Fruit fly (Drosophila melanogaster) whole organism, prepupa: ENCODE measurements around the gene CG4660.

ENCODE experiments used
- CG10669 ChIP-seq: fragments of 200-800 bp; sonication (Bioruptor generic); optimal IDR thresholded peaks from 3 replicates; lab custom pipeline; 2018; ENCODE audit warnings: missing biosample characterization, mild to moderate bottlenecking, missing genetic modification characterization, moderate library complexity
- CG3919 ChIP-seq: fragments of 200-800 bp; sonication (Bioruptor generic); optimal IDR thresholded peaks from 3 replicates; lab custom pipeline; 2016; ENCODE audit warnings: missing biosample characterization, missing genetic modification characterization
- CG6276 ChIP-seq: fragments of 200-800 bp; sonication (Bioruptor generic); optimal IDR thresholded peaks from 2 replicates; lab custom pipeline; 2017; ENCODE audit warnings: missing biosample characterization, mild to moderate bottlenecking, missing genetic modification characterization
- Hr38 ChIP-seq: sonication (Bioruptor generic); optimal IDR thresholded peaks from 2 replicates; lab custom pipeline; 2016; ENCODE audit warnings: missing biosample characterization, missing genetic modification characterization
- Hr39 ChIP-seq: fragments of 200-800 bp; sonication (Bioruptor generic); optimal IDR thresholded peaks from 2 replicates; lab custom pipeline; 2016; ENCODE audit warnings: missing biosample characterization, missing genetic modification characterization
- Sox102F ChIP-seq: fragments of 200-800 bp; sonication (Bioruptor generic); optimal IDR thresholded peaks from 2 replicates; lab custom pipeline; 2016; ENCODE audit warnings: missing biosample characterization, mild to moderate bottlenecking, missing genetic modification characterization
- Sox14 ChIP-seq: fragments of 200-800 bp; sonication (Bioruptor generic); optimal IDR thresholded peaks from 3 replicates; lab custom pipeline; 2016; ENCODE audit warnings: missing biosample characterization, missing genetic modification characterization
- fd59A ChIP-seq: fragments of 200-800 bp; sonication (Bioruptor generic); optimal IDR thresholded peaks from 2 replicates; lab custom pipeline; 2017; ENCODE audit warnings: missing biosample characterization, mild to moderate bottlenecking, missing genetic modification characterization, missing genetic modification reagents
- lz ChIP-seq: fragments of 200-800 bp; sonication (Bioruptor generic); optimal IDR thresholded peaks from 3 replicates; lab custom pipeline; 2016; ENCODE audit warnings: missing biosample characterization, missing genetic modification characterization
- vri ChIP-seq: fragments of 200-800 bp; sonication (Bioruptor generic); optimal IDR thresholded peaks from 3 replicates; lab custom pipeline; 2016; ENCODE audit warnings: missing biosample characterization, mild to moderate bottlenecking, missing genetic modification characterization

dm6 chrX:6097578-6097977, 16.4 kb upstream of the CG4660 start:
- no peak for TF ChIP-seq Hr38
- TF ChIP-seq vri (GFP tag; lab: Kevin White, UChicago): peak; percentile 54
- peak; percentile 57 for TF ChIP-seq fd59A (GFP tag; lab: Kevin White, UChicago)
- peak; percentile 67 for TF ChIP-seq Sox102F
- TF ChIP-seq Hr39 (GFP tag; lab: Kevin White, UChicago): peak; percentile 78
- TF ChIP-seq Sox14 (GFP tag; lab: Kevin White, UChicago): peak; percentile 72
- TF ChIP-seq CG10669 (GFP tag; lab: Kevin White, UChicago): peak; percentile 61
- TF ChIP-seq CG3919 (GFP tag; lab: Kevin White, UChicago): peak; percentile 73
- TF ChIP-seq lz: peak; percentile 74
- TF ChIP-seq CG6276 (GFP tag; lab: Kevin White, UChicago): peak; percentile 20
